Worm (Caenorhabditis elegans) whole organism, mixed stage, embryonic: ENCODE measurements around the gene nhr-56.
A peak's percentile ranks its signal among the peaks of the same experiment; 100 is the strongest.
"Not testable (repeated sequence)": the region's sequence is repeated elsewhere in the genome, so short reads cannot be mapped to it uniquely, and the experiment has no call there.

Source experiments
- M03D4.4 ChIP-seq: sonication (generic microtip); optimal IDR thresholded peaks from 2 replicates; lab custom pipeline; 2017; ENCODE audit warnings: mild to moderate bottlenecking, missing genetic modification characterization, missing compliant biosample characterization
- bed-3 ChIP-seq: fragments of 200-800 bp; sonication (Bioruptor generic); optimal IDR thresholded peaks from 3 replicates; lab custom pipeline; 2018; ENCODE audit warnings: mild to moderate bottlenecking, missing genetic modification characterization, moderate library complexity, missing compliant biosample characterization
- blmp-1 ChIP-seq: fragments of 150-350 bp; optimal IDR thresholded peaks from 2 replicates; lab custom pipeline; 2014; ENCODE audit warnings: missing biosample characterization, missing genetic modification characterization
- ceh-39 ChIP-seq: fragments of 150-350 bp; optimal IDR thresholded peaks from 2 replicates; lab custom pipeline; 2014; ENCODE audit warnings: missing biosample characterization, missing genetic modification characterization
- ceh-43 ChIP-seq: fragments of 200-800 bp; sonication (Bioruptor generic); optimal IDR thresholded peaks from 2 replicates; lab custom pipeline; 2018; ENCODE audit warnings: mild to moderate bottlenecking, missing genetic modification characterization, moderate library complexity, missing compliant biosample characterization
- ceh-83 ChIP-seq: fragments of 200-800 bp; sonication (Bioruptor generic); optimal IDR thresholded peaks from 2 replicates; lab custom pipeline; 2018; ENCODE audit warnings: mild to moderate bottlenecking, missing genetic modification characterization, missing compliant biosample characterization
- ces-1 ChIP-seq: fragments of 150-350 bp; optimal IDR thresholded peaks from 2 replicates; lab custom pipeline; 2014; ENCODE audit warnings: missing biosample characterization, missing genetic modification reagents, missing genetic modification characterization
- cnd-1 ChIP-seq: fragments of 200-800 bp; sonication (Bioruptor generic); optimal IDR thresholded peaks from 2 replicates; lab custom pipeline; 2018; ENCODE audit warnings: mild to moderate bottlenecking, missing genetic modification characterization, missing compliant biosample characterization
- drap-1 ChIP-seq: fragments of 200-800 bp; sonication (Bioruptor generic); optimal IDR thresholded peaks from 3 replicates; lab custom pipeline; 2018; ENCODE audit warnings: mild to moderate bottlenecking, missing genetic modification characterization, missing compliant biosample characterization
- elt-1 ChIP-seq: sonication (generic microtip); optimal IDR thresholded peaks from 2 replicates; lab custom pipeline; 2017; ENCODE audit warnings: missing genetic modification characterization, mild to moderate bottlenecking, missing compliant biosample characterization, antibody characterized with exemption, moderate library complexity, borderline replicate concordance; ENCODE audit not compliant: insufficient read depth
- elt-3 ChIP-seq: fragments of 150-350 bp; optimal IDR thresholded peaks from 2 replicates; lab custom pipeline; 2014; ENCODE audit warnings: missing biosample characterization, missing genetic modification characterization
- flh-1 ChIP-seq: fragments of 200-800 bp; sonication (Bioruptor generic); optimal IDR thresholded peaks from 2 replicates; lab custom pipeline; 2018; ENCODE audit warnings: mild to moderate bottlenecking, missing genetic modification characterization, moderate library complexity, missing compliant biosample characterization
- ham-2 ChIP-seq: fragments of 200-800 bp; sonication (Bioruptor generic); optimal IDR thresholded peaks from 2 replicates; lab custom pipeline; 2018; ENCODE audit warnings: mild to moderate bottlenecking, missing genetic modification characterization, missing compliant biosample characterization
- hlh-1 ChIP-seq: fragments of 150-350 bp; optimal IDR thresholded peaks from 2 replicates; lab custom pipeline; 2014; ENCODE audit warnings: missing biosample characterization, missing genetic modification reagents, missing genetic modification characterization
- lin-13 ChIP-seq: fragments of 150-350 bp; optimal IDR thresholded peaks from 2 replicates; lab custom pipeline; 2014; ENCODE audit warnings: missing biosample characterization, missing genetic modification characterization
- lin-32 ChIP-seq: fragments of 200-800 bp; sonication (Bioruptor generic); optimal IDR thresholded peaks from 2 replicates; lab custom pipeline; 2018; ENCODE audit warnings: mild to moderate bottlenecking, missing genetic modification characterization, missing compliant biosample characterization
- lsy-2 ChIP-seq: fragments of 150-350 bp; optimal IDR thresholded peaks from 2 replicates; lab custom pipeline; 2014; ENCODE audit warnings: missing biosample characterization, missing genetic modification characterization
- mab-5 ChIP-seq: fragments of 150-350 bp; optimal IDR thresholded peaks from 2 replicates; lab custom pipeline; 2014; ENCODE audit warnings: missing biosample characterization, missing genetic modification characterization
- mep-1 ChIP-seq: fragments of 150-350 bp; optimal IDR thresholded peaks from 2 replicates; lab custom pipeline; 2017; ENCODE audit warnings: missing biosample characterization, missing genetic modification reagents, missing genetic modification characterization, inconsistent platforms
- mls-2 ChIP-seq: sonication (generic microtip); optimal IDR thresholded peaks from 2 replicates; lab custom pipeline; 2016; ENCODE audit warnings: mild to moderate bottlenecking, missing genetic modification characterization, moderate library complexity, missing compliant biosample characterization
- nhr-237 ChIP-seq: fragments of 150-350 bp; optimal IDR thresholded peaks from 2 replicates; lab custom pipeline; 2014; ENCODE audit warnings: missing biosample characterization, missing genetic modification characterization
- nhr-28 ChIP-seq: fragments of 150-350 bp; optimal IDR thresholded peaks from 2 replicates; lab custom pipeline; 2014; ENCODE audit warnings: missing biosample characterization, missing genetic modification characterization
- nhr-76 ChIP-seq: sonication (generic microtip); optimal IDR thresholded peaks from 2 replicates; lab custom pipeline; 2017; ENCODE audit warnings: missing biosample characterization, missing genetic modification characterization
- pha-4 ChIP-seq: fragments of 150-350 bp; optimal IDR thresholded peaks from 2 replicates; lab custom pipeline; 2018; ENCODE audit warnings: missing biosample characterization, missing genetic modification reagents, missing genetic modification characterization
- sem-2 ChIP-seq: fragments of 200-800 bp; sonication (Bioruptor generic); optimal IDR thresholded peaks from 2 replicates; lab custom pipeline; 2018; ENCODE audit warnings: mild to moderate bottlenecking, missing genetic modification characterization, missing compliant biosample characterization
- sptf-1 ChIP-seq: sonication (generic microtip); optimal IDR thresholded peaks from 2 replicates; lab custom pipeline; 2017; ENCODE audit warnings: mild to moderate bottlenecking, missing genetic modification characterization, moderate library complexity, missing compliant biosample characterization
- tbx-8 ChIP-seq: fragments of 200-800 bp; sonication (Bioruptor generic); optimal IDR thresholded peaks from 2 replicates; lab custom pipeline; 2018; ENCODE audit warnings: mild to moderate bottlenecking, missing genetic modification characterization, moderate library complexity, missing compliant biosample characterization
- unc-120 ChIP-seq: sonication (generic microtip); optimal IDR thresholded peaks from 2 replicates; lab custom pipeline; 2017; ENCODE audit warnings: missing genetic modification characterization, missing compliant biosample characterization; ENCODE audit not compliant: poor library complexity, severe bottlenecking
- unc-39 ChIP-seq: fragments of 150-350 bp; optimal IDR thresholded peaks from 2 replicates; lab custom pipeline; 2014; ENCODE audit warnings: missing biosample characterization, missing genetic modification characterization
- unc-62 ChIP-seq: fragments of 150-350 bp; optimal IDR thresholded peaks from 2 replicates; lab custom pipeline; 2014; ENCODE audit warnings: missing biosample characterization, missing genetic modification reagents, missing genetic modification characterization
- ztf-11 ChIP-seq: fragments of 150-350 bp; optimal IDR thresholded peaks from 2 replicates; lab custom pipeline; 2014; ENCODE audit warnings: missing biosample characterization, missing genetic modification characterization

nhr-56 gene

ce11 chrV:2254553-2255124, 35.8 kb downstream of the nhr-56 start, which contains the start of gene str-253:
Gene str-253, minus strand, starts transcription at chrV:2254603.
- TF ChIP-seq unc-62 (GFP tag; lab: Kevin White, UChicago) (no peak), ham-2 (GFP tag; lab: Kevin White, UChicago) (no peak), unc-120 (tag; lab: Kevin White, UChicago) (no peak), lin-13 (tag; lab: Kevin White, UChicago) (no peak), sptf-1 (no peak), unc-39 (tag; lab: Kevin White, UChicago) (no peak), M03D4.4 (no peak), elt-3 (no peak), ztf-11 (tag; lab: Kevin White, UChicago) (no peak), lin-32 (GFP tag; lab: Kevin White, UChicago) (no peak), tbx-8 (GFP tag; lab: Kevin White, UChicago) (no peak), mls-2 (no peak), mep-1 (tag; lab: Kevin White, UChicago) (no peak), ceh-43 (no peak), blmp-1 (no peak), sem-2 (GFP tag; lab: Kevin White, UChicago) (no peak)

DNA sequence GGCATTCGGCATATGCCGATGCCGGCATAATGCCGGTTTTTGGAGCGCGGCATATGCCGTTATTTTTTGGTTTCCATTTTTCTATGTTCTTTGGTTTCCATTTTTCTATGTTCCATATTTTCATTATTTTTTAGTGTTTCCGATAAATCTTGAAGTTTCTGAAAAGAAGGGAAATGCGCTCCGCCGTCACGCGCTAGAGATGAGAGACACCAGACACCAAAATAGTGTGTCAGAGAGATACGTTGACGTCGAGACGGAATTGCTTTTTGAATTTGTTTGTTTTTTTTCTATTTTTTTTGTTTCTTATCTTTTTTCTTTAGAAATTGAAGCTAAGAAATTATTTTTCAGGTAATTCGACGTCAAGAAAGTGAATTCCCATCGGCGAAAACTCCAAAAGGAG, 36.4 kb downstream of the nhr-56 start, which contains the start of gene F41B5.1:
Gene F41B5.1, plus strand, starts transcription at position 343 of the 400 bp plus-strand sequence.
- TF ChIP-seq blmp-1; mls-2; flh-1 (GFP tag; lab: Kevin White, UChicago): not testable (repeated sequence)

- TF ChIP-seq cnd-1 (tag; lab: Kevin White, UChicago): no peak
- peak; percentile 75 for TF ChIP-seq pha-4 (tag; lab: Kevin White, UChicago)
These were observed 40.9 kb downstream of the nhr-56 start, which contains the start of gene nhr-182 for ce11 chrV:2259750-2260149. Gene nhr-182, minus strand, starts transcription at chrV:2259927.

DNA sequence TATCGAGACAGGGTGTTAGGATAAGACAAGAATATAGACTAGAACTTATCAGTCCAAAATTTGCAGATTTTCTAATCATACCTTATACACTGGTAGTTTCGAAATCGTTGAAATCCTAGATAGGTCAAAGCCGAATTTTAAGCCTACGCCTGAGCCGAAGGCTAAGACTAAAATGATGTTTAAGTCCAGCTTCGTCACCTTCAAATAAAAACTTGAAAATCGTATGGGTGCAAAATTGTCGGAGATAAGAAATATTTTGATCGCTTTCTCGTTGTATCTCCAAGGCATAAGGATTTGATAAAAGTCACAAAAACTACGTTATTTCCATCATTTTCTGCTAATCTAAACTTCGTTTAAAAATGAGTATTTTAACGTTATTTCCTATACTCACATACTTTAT, 41.9 kb downstream of the nhr-56 start, which contains the start of gene F41B5.12:
Gene F41B5.12, plus strand, starts transcription at position 301 of the 400 bp plus-strand sequence.
- TF ChIP-seq bed-3 (GFP tag; lab: Kevin White, UChicago) (no peak), pha-4 (tag; lab: Kevin White, UChicago) (no peak), ceh-83 (GFP tag; lab: Kevin White, UChicago) (no peak), mep-1 (tag; lab: Kevin White, UChicago) (no peak), mls-2 (no peak), unc-120 (tag; lab: Kevin White, UChicago) (no peak), blmp-1 (no peak), unc-62 (GFP tag; lab: Kevin White, UChicago) (no peak), nhr-237 (no peak), drap-1 (no peak), elt-1 (tag; lab: Kevin White, UChicago) (no peak), unc-39 (tag; lab: Kevin White, UChicago) (no peak), lsy-2 (tag; lab: Kevin White, UChicago) (no peak), mab-5 (no peak), nhr-28 (tag; lab: Kevin White, UChicago) (no peak), nhr-76 (tag; lab: Kevin White, UChicago) (no peak), sptf-1 (no peak), hlh-1 (no peak), ces-1 (GFP tag; lab: Kevin White, UChicago) (no peak)
- TF ChIP-seq, all 35 proteins: peak for 0

DNA sequence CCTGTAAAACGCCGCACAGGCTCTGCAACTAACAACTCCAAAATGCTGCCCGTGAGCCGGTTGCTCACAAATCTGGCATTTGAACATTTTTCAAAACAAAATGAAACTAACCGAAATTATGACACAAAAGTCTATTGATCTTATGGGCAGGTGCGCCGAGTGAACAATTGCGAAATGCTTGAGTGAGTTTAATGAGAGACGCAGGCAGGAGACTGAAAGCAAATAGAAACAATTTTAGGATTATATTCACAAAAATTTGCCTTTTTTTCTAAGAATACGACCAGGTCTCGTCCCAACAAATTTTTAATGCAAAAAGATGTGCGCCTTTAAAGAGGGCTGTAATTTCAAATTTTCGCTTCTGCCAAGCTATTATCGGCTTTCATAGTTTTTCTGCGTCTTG, 45.7 kb downstream of the nhr-56 start, which contains the start of gene nhr-183:
Gene nhr-183, minus strand, starts transcription at position 180 of the 400 bp plus-strand sequence.
- TF ChIP-seq nhr-28 (tag; lab: Kevin White, UChicago): no peak
- TF ChIP-seq lin-13 (tag; lab: Kevin White, UChicago): no peak
- TF ChIP-seq nhr-237: no peak
- no peak for TF ChIP-seq ceh-83 (GFP tag; lab: Kevin White, UChicago)
- TF ChIP-seq ceh-39: no peak
- TF ChIP-seq ces-1 (GFP tag; lab: Kevin White, UChicago): no peak
- TF ChIP-seq ham-2 (GFP tag; lab: Kevin White, UChicago): no peak
- TF ChIP-seq mab-5: no peak
- TF ChIP-seq tbx-8 (GFP tag; lab: Kevin White, UChicago): no peak
- no peak for TF ChIP-seq bed-3 (GFP tag; lab: Kevin White, UChicago)
- TF ChIP-seq elt-1 (tag; lab: Kevin White, UChicago): no peak
- TF ChIP-seq M03D4.4: no peak
- no peak for TF ChIP-seq elt-3
- TF ChIP-seq hlh-1: no peak
- TF ChIP-seq pha-4 (tag; lab: Kevin White, UChicago): no peak
- no peak for TF ChIP-seq mep-1 (tag; lab: Kevin White, UChicago)
- TF ChIP-seq cnd-1 (tag; lab: Kevin White, UChicago): no peak
- no peak for TF ChIP-seq lsy-2 (tag; lab: Kevin White, UChicago)
- TF ChIP-seq unc-120 (tag; lab: Kevin White, UChicago): no peak
- TF ChIP-seq, all 35 proteins: peak for 0
